Fruit fly (Drosophila melanogaster) whole organism, embryonic: Measurements from ENCODE around the gene Cka.

ENCODE experiments used
- CG10147 ChIP-seq: fragments of 200-800 bp; sonication (Bioruptor generic); optimal IDR thresholded peaks from 2 replicates; lab custom pipeline; 2019; ENCODE audit warnings: missing biosample characterization, mild to moderate bottlenecking, missing genetic modification characterization, moderate library complexity
- CG12219 ChIP-seq: fragments of 200-800 bp; sonication (Bioruptor generic); optimal IDR thresholded peaks from 3 replicates; lab custom pipeline; 2018; ENCODE audit warnings: missing biosample characterization, mild to moderate bottlenecking, missing genetic modification characterization
- CG12744 ChIP-seq: fragments of 200-800 bp; sonication (Bioruptor generic); optimal IDR thresholded peaks from 2 replicates; lab custom pipeline; 2016; ENCODE audit warnings: missing biosample characterization, missing genetic modification characterization
- CG32772 ChIP-seq: fragments of 200-800 bp; sonication (Bioruptor generic); IDR thresholded peaks from 2 replicates; pipeline ENCODE4 v1.3.6; 2022; ENCODE audit warnings: missing biosample characterization, missing genetic modification characterization
- CG6683 ChIP-seq: fragments of 200-800 bp; sonication (Bioruptor generic); optimal IDR thresholded peaks from 2 replicates; lab custom pipeline; 2017; ENCODE audit warnings: missing biosample characterization, mild to moderate bottlenecking, missing genetic modification characterization, missing genetic modification reagents
- HLH54F ChIP-seq: fragments of 200-800 bp; sonication (Bioruptor generic); optimal IDR thresholded peaks from 3 replicates; lab custom pipeline; 2016; ENCODE audit warnings: missing biosample characterization, missing genetic modification characterization
- Hand ChIP-seq: fragments of 200-800 bp; sonication (Bioruptor generic); optimal IDR thresholded peaks from 2 replicates; lab custom pipeline; 2017; ENCODE audit warnings: mild to moderate bottlenecking, missing biosample characterization, missing genetic modification reagents, missing genetic modification characterization
- NFAT ChIP-seq: fragments of 200-800 bp; sonication (Bioruptor generic); IDR thresholded peaks from 2 replicates; pipeline ENCODE4 v1.3.6; 2022; ENCODE audit warnings: missing biosample characterization, missing genetic modification characterization
- Ptx1 ChIP-seq: fragments of 200-800 bp; sonication (Bioruptor generic); IDR thresholded peaks from 2 replicates; pipeline ENCODE4 v1.3.6; 2022; ENCODE audit warnings: missing biosample characterization, missing genetic modification characterization
- abd-A ChIP-seq: fragments of 200-800 bp; sonication (Bioruptor generic); optimal IDR thresholded peaks from 3 replicates; lab custom pipeline; 2019; ENCODE audit warnings: missing biosample characterization, mild to moderate bottlenecking, missing genetic modification characterization, moderate library complexity
- cwo ChIP-seq: fragments of 200-800 bp; sonication (Bioruptor generic); optimal IDR thresholded peaks from 3 replicates; lab custom pipeline; 2017; ENCODE audit warnings: missing biosample characterization, missing genetic modification characterization, mild to moderate bottlenecking, moderate library complexity, missing genetic modification reagents
- maf-S ChIP-seq: fragments of 200-800 bp; sonication (Bioruptor generic); optimal IDR thresholded peaks from 2 replicates; lab custom pipeline; 2016; ENCODE audit warnings: missing biosample characterization, missing genetic modification characterization
- sens ChIP-seq: fragments of 200-800 bp; sonication (Bioruptor generic); peaks from one replicate; lab custom pipeline; 2016; ENCODE audit warnings: missing biosample characterization, missing genetic modification characterization

DNA sequence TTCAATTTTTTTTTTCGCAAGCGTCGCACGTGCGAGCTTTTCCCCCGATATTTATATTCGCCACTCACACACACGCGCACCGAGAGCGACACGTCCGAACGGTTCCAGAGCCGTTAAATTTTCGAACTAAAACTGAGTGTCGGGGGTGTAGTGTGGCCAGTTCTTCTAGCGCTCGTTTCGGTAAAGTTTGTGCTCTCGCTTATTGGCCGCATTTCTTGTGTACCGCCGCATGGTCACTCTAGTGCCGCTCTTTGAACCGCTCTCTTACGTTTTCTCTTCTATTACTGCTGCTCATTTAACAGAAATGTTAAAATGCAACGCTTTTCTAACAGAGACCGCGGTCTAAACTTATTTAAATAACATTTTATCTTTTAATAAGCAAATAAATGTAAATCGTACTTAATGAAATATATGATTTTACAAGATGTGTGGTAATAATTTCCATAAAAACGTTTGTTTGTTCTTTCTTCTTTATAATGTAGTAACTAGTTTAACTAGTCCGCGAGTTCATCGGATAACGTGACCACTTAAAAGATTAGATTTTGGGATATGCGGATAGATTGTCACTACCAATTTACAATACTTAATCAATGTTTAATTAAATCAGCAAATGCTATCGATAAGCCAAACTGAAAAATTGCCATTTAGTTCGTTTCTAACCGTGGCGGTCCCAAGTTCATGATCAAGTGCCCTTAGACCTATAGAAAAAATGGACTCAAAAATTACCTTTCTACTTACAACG lies 46.3 kb upstream of the Cka start, which contains the start of gene Snoo:
- peak; percentile 87 for TF ChIP-seq cwo (GFP tag; lab: Kevin White, UChicago)
- no peak for TF ChIP-seq HLH54F
- no peak for TF ChIP-seq sens (GFP tag; lab: Kevin White, UChicago)
- TF ChIP-seq Ptx1 (GFP tag; lab: Robert Waterston, UW) = no peak
- TF ChIP-seq CG10147 (GFP tag; lab: Kevin White, UChicago) = no peak
- no peak for TF ChIP-seq CG6683 (GFP tag; lab: Kevin White, UChicago)
- peak; percentile 28 for TF ChIP-seq abd-A (tag; lab: Kevin White, UChicago)
- no peak for TF ChIP-seq CG12219 (GFP tag; lab: Kevin White, UChicago)
- no peak for TF ChIP-seq CG32772
- TF ChIP-seq maf-S = no peak
- peak; percentile 4 for TF ChIP-seq Hand
- TF ChIP-seq CG12744 = no peak
- TF ChIP-seq NFAT (GFP tag; lab: Robert Waterston, UW) = no peak
